Worm (Caenorhabditis elegans) whole organism, mixed stage, embryonic: Measurements from ENCODE around the gene epc-1.

Experiments
- bed-3 ChIP-seq: fragments of 200-800 bp; sonication (Bioruptor generic); optimal IDR thresholded peaks from 3 replicates; lab custom pipeline; 2018; ENCODE audit warnings: mild to moderate bottlenecking, missing genetic modification characterization, moderate library complexity, missing compliant biosample characterization
- ceh-39 ChIP-seq: fragments of 150-350 bp; optimal IDR thresholded peaks from 2 replicates; lab custom pipeline; 2014; ENCODE audit warnings: missing biosample characterization, missing genetic modification characterization
- ceh-83 ChIP-seq: fragments of 200-800 bp; sonication (Bioruptor generic); optimal IDR thresholded peaks from 2 replicates; lab custom pipeline; 2018; ENCODE audit warnings: mild to moderate bottlenecking, missing genetic modification characterization, missing compliant biosample characterization
- mep-1 ChIP-seq: fragments of 150-350 bp; optimal IDR thresholded peaks from 2 replicates; lab custom pipeline; 2017; ENCODE audit warnings: missing biosample characterization, missing genetic modification reagents, missing genetic modification characterization, inconsistent platforms
- nhr-12 ChIP-seq: fragments of 150-350 bp; optimal IDR thresholded peaks from 2 replicates; lab custom pipeline; 2014; ENCODE audit warnings: missing biosample characterization, missing genetic modification characterization
- pha-4 ChIP-seq: fragments of 150-350 bp; optimal IDR thresholded peaks from 2 replicates; lab custom pipeline; 2018; ENCODE audit warnings: missing biosample characterization, missing genetic modification reagents, missing genetic modification characterization
- snpc-4 ChIP-seq: fragments of 150-350 bp; optimal IDR thresholded peaks from 2 replicates; lab custom pipeline; 2014; ENCODE audit warnings: missing biosample characterization, missing genetic modification characterization
- sptf-1 ChIP-seq: sonication (generic microtip); optimal IDR thresholded peaks from 2 replicates; lab custom pipeline; 2017; ENCODE audit warnings: mild to moderate bottlenecking, missing genetic modification characterization, moderate library complexity, missing compliant biosample characterization
- unc-62 ChIP-seq: fragments of 150-350 bp; optimal IDR thresholded peaks from 2 replicates; lab custom pipeline; 2014; ENCODE audit warnings: missing biosample characterization, missing genetic modification reagents, missing genetic modification characterization

DNA sequence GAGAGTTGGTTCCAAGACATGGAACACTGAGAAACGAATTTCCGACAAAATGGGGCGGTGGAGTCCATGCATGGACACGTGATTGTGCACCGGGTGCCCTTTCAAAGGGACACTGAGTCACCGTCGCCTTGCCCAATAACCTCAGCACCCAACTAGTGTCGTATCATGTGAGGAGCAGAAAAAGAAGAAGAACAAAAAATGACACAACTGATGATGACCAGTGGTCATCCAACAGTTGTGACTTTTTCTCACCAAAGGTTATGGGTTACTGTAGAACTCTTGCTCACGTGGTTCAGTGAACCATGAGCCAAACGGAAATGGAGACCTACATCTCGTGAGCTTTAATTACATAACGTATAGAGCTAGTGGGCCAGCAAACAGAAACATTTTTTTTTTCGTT, 42.6 kb downstream of the epc-1 start:
- TF ChIP-seq unc-62 (GFP tag; lab: Kevin White, UChicago) = no peak
- no peak for TF ChIP-seq mep-1 (tag; lab: Kevin White, UChicago)
- TF ChIP-seq nhr-12 (tag; lab: Kevin White, UChicago) = no peak
- no peak for TF ChIP-seq ceh-39 (tag; lab: Kevin White, UChicago)
- TF ChIP-seq ceh-83 = no peak
- no peak for TF ChIP-seq snpc-4 (tag; lab: Kevin White, UChicago)
- no peak for TF ChIP-seq sptf-1 (tag; lab: Kevin White, UChicago)
- TF ChIP-seq pha-4 (tag; lab: Kevin White, UChicago) = no peak
- TF ChIP-seq bed-3 (GFP tag; lab: Kevin White, UChicago) = no peak
